Fruit fly (Drosophila melanogaster) whole organism, embryonic: ENCODE results near the gene UBL3.

Experiments used
- ATbp ChIP-seq: fragments of 200-800 bp; sonication (Bioruptor generic); optimal IDR thresholded peaks from 2 replicates; lab custom pipeline; 2017; ENCODE audit warnings: missing biosample characterization, mild to moderate bottlenecking, missing genetic modification characterization, missing genetic modification reagents
- CG10431 ChIP-seq: fragments of 200-800 bp; sonication (Bioruptor generic); optimal IDR thresholded peaks from 3 replicates; lab custom pipeline; 2018; ENCODE audit warnings: missing biosample characterization, mild to moderate bottlenecking, missing genetic modification characterization
- CG12659 ChIP-seq: fragments of 200-800 bp; sonication (Bioruptor generic); optimal IDR thresholded peaks from 3 replicates; lab custom pipeline; 2017; ENCODE audit warnings: mild to moderate bottlenecking, missing biosample characterization, missing genetic modification reagents, missing genetic modification characterization
- CG13296 ChIP-seq: fragments of 200-800 bp; sonication (Bioruptor generic); optimal IDR thresholded peaks from 3 replicates; lab custom pipeline; 2018; ENCODE audit warnings: missing biosample characterization, mild to moderate bottlenecking, missing genetic modification characterization
- CG13424 ChIP-seq: fragments of 200-800 bp; sonication (Bioruptor generic); optimal IDR thresholded peaks from 2 replicates; lab custom pipeline; 2019; ENCODE audit warnings: missing biosample characterization, mild to moderate bottlenecking, missing genetic modification characterization, moderate library complexity
- CG13894 ChIP-seq: fragments of 200-800 bp; sonication (Bioruptor generic); optimal IDR thresholded peaks from 3 replicates; lab custom pipeline; 2018; ENCODE audit warnings: missing biosample characterization, mild to moderate bottlenecking, missing genetic modification characterization, moderate library complexity
- CG15479 ChIP-seq: fragments of 200-800 bp; sonication (Bioruptor generic); optimal IDR thresholded peaks from 3 replicates; lab custom pipeline; 2019; ENCODE audit warnings: missing biosample characterization, mild to moderate bottlenecking, missing genetic modification characterization, moderate library complexity
- CG18619 ChIP-seq: fragments of 200-800 bp; sonication (Bioruptor generic); optimal IDR thresholded peaks from 3 replicates; lab custom pipeline; 2017; ENCODE audit warnings: missing biosample characterization, mild to moderate bottlenecking, missing genetic modification characterization
- CG2120 ChIP-seq: fragments of 200-800 bp; sonication (Bioruptor generic); optimal IDR thresholded peaks from 3 replicates; lab custom pipeline; 2016; ENCODE audit warnings: missing biosample characterization, missing genetic modification characterization
- CG3163 ChIP-seq: fragments of 200-800 bp; sonication (Bioruptor generic); optimal IDR thresholded peaks from 3 replicates; lab custom pipeline; 2016; ENCODE audit warnings: missing biosample characterization, missing genetic modification characterization
- CG33213 ChIP-seq: fragments of 200-800 bp; sonication (Bioruptor generic); optimal IDR thresholded peaks from 3 replicates; lab custom pipeline; 2016; ENCODE audit warnings: missing biosample characterization, missing genetic modification characterization
- CG33557 ChIP-seq: fragments of 200-800 bp; sonication (Bioruptor generic); optimal IDR thresholded peaks from 2 replicates; lab custom pipeline; 2019; ENCODE audit warnings: missing biosample characterization, mild to moderate bottlenecking, missing genetic modification characterization, moderate library complexity
- CG34224 ChIP-seq: fragments of 200-800 bp; sonication (Bioruptor generic); IDR thresholded peaks from 3 replicates; pipeline ENCODE4 v1.3.6; 2022; ENCODE audit warnings: missing biosample characterization, missing genetic modification characterization; ENCODE audit not compliant: partially characterized antibody
- CG34376 ChIP-seq: fragments of 200-800 bp; sonication (Bioruptor generic); optimal IDR thresholded peaks from 2 replicates; lab custom pipeline; 2018; ENCODE audit warnings: missing biosample characterization, mild to moderate bottlenecking, missing genetic modification characterization
- CG34422 ChIP-seq: fragments of 200-800 bp; sonication (Bioruptor generic); IDR thresholded peaks from 3 replicates; pipeline ENCODE4 v1.3.6; 2022; ENCODE audit warnings: missing biosample characterization, missing genetic modification characterization
- CG4730 ChIP-seq: fragments of 200-800 bp; sonication (Bioruptor generic); IDR thresholded peaks from 2 replicates; pipeline ENCODE4 v1.3.6; 2022; ENCODE audit warnings: missing biosample characterization, missing genetic modification characterization
- CG5245 ChIP-seq: fragments of 200-800 bp; sonication (Bioruptor generic); optimal IDR thresholded peaks from 3 replicates; lab custom pipeline; 2016; ENCODE audit warnings: missing biosample characterization, missing genetic modification characterization
- CG6272 ChIP-seq: fragments of 200-800 bp; sonication (Bioruptor generic); IDR thresholded peaks from 2 replicates; pipeline ENCODE4 v1.3.6; 2022; ENCODE audit warnings: missing biosample characterization, missing genetic modification characterization
- CG7786 ChIP-seq: fragments of 200-800 bp; sonication (Bioruptor generic); optimal IDR thresholded peaks from 2 replicates; lab custom pipeline; 2016; ENCODE audit warnings: missing biosample characterization, missing genetic modification characterization
- CG9215 ChIP-seq: fragments of 200-800 bp; sonication (Bioruptor generic); IDR thresholded peaks from 2 replicates; pipeline ENCODE4 v1.3.6; 2022; ENCODE audit warnings: missing biosample characterization, missing genetic modification characterization
- CG9609 ChIP-seq: fragments of 200-800 bp; sonication (Bioruptor generic); optimal IDR thresholded peaks from 3 replicates; lab custom pipeline; 2016; ENCODE audit warnings: missing biosample characterization, missing genetic modification characterization
- CG9727 ChIP-seq: fragments of 200-800 bp; sonication (Bioruptor generic); optimal IDR thresholded peaks from 3 replicates; lab custom pipeline; 2017; ENCODE audit warnings: missing biosample characterization, mild to moderate bottlenecking, missing genetic modification characterization
- CHES-1-like ChIP-seq: fragments of 200-800 bp; sonication (Bioruptor generic); optimal IDR thresholded peaks from 2 replicates; lab custom pipeline; 2016; ENCODE audit warnings: missing biosample characterization, missing genetic modification characterization
- Dll ChIP-seq: fragments of 200-800 bp; sonication (Bioruptor generic); IDR thresholded peaks from 4 replicates; pipeline ENCODE4 v1.3.6; 2022; ENCODE audit warnings: missing biosample characterization, missing genetic modification characterization; ENCODE audit not compliant: partially characterized antibody
- Ets65A ChIP-seq: fragments of 200-800 bp; sonication (Bioruptor generic); peaks from one replicate; lab custom pipeline; 2016; ENCODE audit warnings: missing biosample characterization, missing genetic modification characterization
- HHEX ChIP-seq: fragments of 200-800 bp; sonication (Bioruptor generic); optimal IDR thresholded peaks from 3 replicates; lab custom pipeline; 2017; ENCODE audit warnings: missing biosample characterization, mild to moderate bottlenecking, missing genetic modification characterization, missing genetic modification reagents
- Hand ChIP-seq: fragments of 200-800 bp; sonication (Bioruptor generic); optimal IDR thresholded peaks from 2 replicates; lab custom pipeline; 2017; ENCODE audit warnings: mild to moderate bottlenecking, missing biosample characterization, missing genetic modification reagents, missing genetic modification characterization
- Hmr ChIP-seq: fragments of 200-800 bp; sonication (Bioruptor generic); optimal IDR thresholded peaks from 3 replicates; lab custom pipeline; 2017; ENCODE audit warnings: mild to moderate bottlenecking, missing biosample characterization, missing genetic modification reagents, missing genetic modification characterization
- Max ChIP-seq: fragments of 200-800 bp; sonication (Bioruptor generic); optimal IDR thresholded peaks from 2 replicates; lab custom pipeline; 2016; ENCODE audit warnings: missing biosample characterization, mild to moderate bottlenecking, missing genetic modification characterization
- NK7.1 ChIP-seq: fragments of 200-800 bp; sonication (Bioruptor generic); optimal IDR thresholded peaks from 3 replicates; lab custom pipeline; 2016; ENCODE audit warnings: missing biosample characterization, missing genetic modification characterization
- Opbp ChIP-seq: fragments of 200-800 bp; sonication (Bioruptor generic); IDR thresholded peaks from 3 replicates; pipeline ENCODE4 v1.3.6; 2022; ENCODE audit warnings: missing biosample characterization, missing genetic modification characterization; ENCODE audit not compliant: partially characterized antibody
- PHDP ChIP-seq: fragments of 200-800 bp; sonication (Bioruptor generic); optimal IDR thresholded peaks from 3 replicates; lab custom pipeline; 2018; ENCODE audit warnings: missing biosample characterization, mild to moderate bottlenecking, missing genetic modification characterization, moderate library complexity
- Side ChIP-seq: fragments of 200-800 bp; sonication (Bioruptor generic); optimal IDR thresholded peaks from 2 replicates; lab custom pipeline; 2016; ENCODE audit warnings: missing biosample characterization, missing genetic modification characterization
- Sox102F ChIP-seq: fragments of 200-800 bp; sonication (Bioruptor generic); optimal IDR thresholded peaks from 2 replicates; lab custom pipeline; 2018; ENCODE audit warnings: missing biosample characterization, mild to moderate bottlenecking, missing genetic modification characterization, moderate library complexity
- ab ChIP-seq: fragments of 200-800 bp; sonication (Bioruptor generic); optimal IDR thresholded peaks from 2 replicates; lab custom pipeline; 2016; ENCODE audit warnings: missing biosample characterization, missing genetic modification characterization
- ap ChIP-seq: fragments of 200-800 bp; sonication (Bioruptor generic); IDR thresholded peaks from 2 replicates; pipeline ENCODE4 v1.3.6; 2022; ENCODE audit warnings: missing biosample characterization, missing genetic modification characterization
- bowl ChIP-seq: fragments of 200-800 bp; sonication (Bioruptor generic); IDR thresholded peaks from 2 replicates; pipeline ENCODE4 v1.3.6; 2022; ENCODE audit warnings: missing biosample characterization, missing genetic modification characterization
- br ChIP-seq: fragments of >200 bp; optimal IDR thresholded peaks from 2 replicates; lab custom pipeline; 2017
- caup ChIP-seq: fragments of 200-800 bp; sonication (Bioruptor generic); optimal IDR thresholded peaks from 3 replicates; lab custom pipeline; 2017; ENCODE audit warnings: missing biosample characterization, mild to moderate bottlenecking, missing genetic modification characterization, moderate library complexity; ENCODE audit not compliant: severe bottlenecking
- ci ChIP-seq: fragments of 200-800 bp; sonication (Bioruptor generic); IDR thresholded peaks from 3 replicates; pipeline ENCODE4 v1.3.6; 2022; ENCODE audit warnings: missing biosample characterization, missing genetic modification characterization
- esg ChIP-seq: fragments of 200-800 bp; sonication (Bioruptor generic); conservative IDR thresholded peaks from 2 replicates; pipeline ENCODE4 v1.3.6; 2022; ENCODE audit warnings: missing biosample characterization, missing genetic modification characterization
- klu ChIP-seq: fragments of 200-800 bp; sonication (Bioruptor generic); IDR thresholded peaks from 2 replicates; pipeline ENCODE4 v1.3.6; 2022; ENCODE audit warnings: missing biosample characterization, missing genetic modification characterization
- lab ChIP-seq: fragments of 200-800 bp; sonication (Bioruptor generic); optimal IDR thresholded peaks from 3 replicates; lab custom pipeline; 2017; ENCODE audit warnings: missing biosample characterization, missing genetic modification characterization, mild to moderate bottlenecking, moderate library complexity, missing genetic modification reagents
- lbe ChIP-seq: fragments of 200-800 bp; sonication (Bioruptor generic); optimal IDR thresholded peaks from 2 replicates; lab custom pipeline; 2016; ENCODE audit warnings: missing biosample characterization, mild to moderate bottlenecking, missing genetic modification characterization
- lov ChIP-seq, 2 experiments: fragments of 200-800 bp in 1 of 2; fragments of >200 bp in 1 of 2; sonication (Bioruptor generic) in 1 of 2; IDR thresholded peaks in 1 of 2; optimal IDR thresholded peaks in 1 of 2; 2 replicates in 1 of 2; 3 replicates in 1 of 2; pipeline versions ENCODE4 v1.3.6 to Lab custom; 2017 to 2022; ENCODE audit warnings: missing biosample characterization in 1 of 2, missing genetic modification characterization in 1 of 2
- mld ChIP-seq: fragments of 200-800 bp; sonication (Bioruptor generic); IDR thresholded peaks from 3 replicates; pipeline ENCODE4 v1.3.6; 2022; ENCODE audit warnings: missing biosample characterization, missing genetic modification characterization; ENCODE audit not compliant: partially characterized antibody
- ranshi ChIP-seq: fragments of 200-800 bp; sonication (Bioruptor generic); IDR thresholded peaks from 2 replicates; pipeline ENCODE4 v1.3.6; 2022; ENCODE audit warnings: missing biosample characterization, missing genetic modification characterization
- repo ChIP-seq: fragments of 200-800 bp; sonication (Bioruptor generic); optimal IDR thresholded peaks from 2 replicates; lab custom pipeline; 2016; ENCODE audit warnings: missing biosample characterization, missing genetic modification characterization
- sens ChIP-seq: fragments of 200-800 bp; sonication (Bioruptor generic); peaks from one replicate; lab custom pipeline; 2016; ENCODE audit warnings: missing biosample characterization, missing genetic modification characterization
- sim ChIP-seq: fragments of 200-800 bp; sonication (Bioruptor generic); IDR thresholded peaks from 2 replicates; pipeline ENCODE4 v1.3.6; 2022; ENCODE audit warnings: missing biosample characterization, missing genetic modification characterization
- ssp ChIP-seq: fragments of 200-800 bp; sonication (Bioruptor generic); IDR thresholded peaks from 2 replicates; pipeline ENCODE4 v1.3.6; 2022; ENCODE audit warnings: missing biosample characterization, missing genetic modification characterization
- toy ChIP-seq: fragments of 200-800 bp; sonication (Bioruptor generic); IDR thresholded peaks from 2 replicates; pipeline ENCODE4 v1.3.6; 2022; ENCODE audit warnings: missing biosample characterization, missing genetic modification characterization

UBL3 gene

DNA sequence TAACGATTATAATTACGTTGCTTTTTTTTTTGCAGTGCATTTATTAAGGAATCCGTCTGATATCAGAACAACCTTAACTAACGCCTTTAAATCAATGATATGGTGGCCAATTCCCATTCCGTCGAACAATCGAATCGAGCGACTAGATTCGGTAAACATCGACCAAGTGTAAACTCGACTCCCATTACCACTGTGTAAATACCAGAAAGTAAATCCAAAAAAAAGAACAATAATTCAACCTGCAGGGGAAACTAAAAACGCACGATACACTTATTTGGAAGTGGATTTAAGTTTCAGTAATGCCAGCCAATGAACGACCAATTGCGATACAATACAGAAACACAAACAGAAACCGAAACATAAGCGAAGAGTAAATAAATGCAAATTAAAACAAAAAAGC is 47.5 kb downstream of the UBL3 start (continued):
- TF ChIP-seq Hand (GFP tag; lab: Kevin White, UChicago), result no peak
- no peak for TF ChIP-seq CG13424 (tag; lab: Kevin White, UChicago)
- TF ChIP-seq CG7786 (GFP tag; lab: Kevin White, UChicago), result no peak
- TF ChIP-seq Opbp (GFP tag; lab: Robert Waterston, UW), result no peak
- TF ChIP-seq Max (GFP tag; lab: Kevin White, UChicago), result no peak
- TF ChIP-seq toy, result no peak
- no peak for TF ChIP-seq lov (optimal IDR thresholded peaks at IDR 0.05; lab: Kevin White, UChicago)
- no peak for TF ChIP-seq lov (GFP tag; IDR thresholded peaks at IDR 0.05; lab: Robert Waterston, UW)
- no peak for TF ChIP-seq NK7.1 (GFP tag; lab: Kevin White, UChicago)
- TF ChIP-seq CG15479 (GFP tag; lab: Kevin White, UChicago), result no peak
- no peak for TF ChIP-seq sim (GFP tag; lab: Robert Waterston, UW)
- no peak for TF ChIP-seq br
- no peak for TF ChIP-seq CG9215 (GFP tag; lab: Robert Waterston, UW)
- TF ChIP-seq CG10431 (GFP tag; lab: Kevin White, UChicago), result no peak
- no peak for TF ChIP-seq CG33213 (GFP tag; lab: Kevin White, UChicago)
- TF ChIP-seq ATbp, result no peak
- no peak for TF ChIP-seq ab
- TF ChIP-seq PHDP (tag; lab: Kevin White, UChicago), result peak; percentile 11
- TF ChIP-seq klu, result no peak
- no peak for TF ChIP-seq CG34376
- no peak for TF ChIP-seq CG4730 (GFP tag; lab: Robert Waterston, UW)
- TF ChIP-seq lab (GFP tag; lab: Kevin White, UChicago), result peak; percentile 22
- TF ChIP-seq CG9609 (GFP tag; lab: Kevin White, UChicago), result no peak
- no peak for TF ChIP-seq CG33557 (GFP tag; lab: Kevin White, UChicago)
- peak; percentile 7 for TF ChIP-seq CG2120 (GFP tag; lab: Kevin White, UChicago)
- no peak for TF ChIP-seq CG13894 (tag; lab: Kevin White, UChicago)
- no peak for TF ChIP-seq CG34224 (GFP tag; lab: Robert Waterston, UW)
- no peak for TF ChIP-seq CG18619
- no peak for TF ChIP-seq ranshi
- no peak for TF ChIP-seq Dll
- no peak for TF ChIP-seq ap (GFP tag; lab: Robert Waterston, UW)
- TF ChIP-seq CG12659, result peak; percentile 5
- no peak for TF ChIP-seq CG6272 (GFP tag; lab: Robert Waterston, UW)
- TF ChIP-seq repo (GFP tag; lab: Kevin White, UChicago), result no peak
- TF ChIP-seq CHES-1-like (GFP tag; lab: Kevin White, UChicago), result no peak
- TF ChIP-seq CG13296 (GFP tag; lab: Kevin White, UChicago), result peak; percentile 46
- TF ChIP-seq bowl (GFP tag; lab: Robert Waterston, UW), result no peak
- no peak for TF ChIP-seq HHEX (GFP tag; lab: Kevin White, UChicago)
- TF ChIP-seq ci (GFP tag; lab: Robert Waterston, UW), result no peak
- peak; percentile 78 for TF ChIP-seq Ets65A (GFP tag; lab: Kevin White, UChicago)
- TF ChIP-seq Sox102F (GFP tag; lab: Kevin White, UChicago), result no peak
- no peak for TF ChIP-seq CG34422
- no peak for TF ChIP-seq mld (GFP tag; lab: Robert Waterston, UW)
- peak; percentile 49 for TF ChIP-seq Hmr (GFP tag; lab: Kevin White, UChicago)
- TF ChIP-seq sens, result peak; percentile 61
- no peak for TF ChIP-seq lbe (GFP tag; lab: Kevin White, UChicago)
- no peak for TF ChIP-seq CG9727 (GFP tag; lab: Kevin White, UChicago)
- no peak for TF ChIP-seq CG3163 (GFP tag; lab: Kevin White, UChicago)
- no peak for TF ChIP-seq ssp
- no peak for TF ChIP-seq Side
- peak; percentile 34 for TF ChIP-seq caup
- no peak for TF ChIP-seq CG5245 (GFP tag; lab: Kevin White, UChicago)
- no peak for TF ChIP-seq esg (GFP tag; lab: Robert Waterston, UW)
